Fruit fly (Drosophila melanogaster): ENCODE results near the gene CG43255.

- TF ChIP-seq tj (GFP tag; optimal IDR thresholded peaks at IDR 0.05) (no peak), cnc (optimal IDR thresholded peaks at IDR 0.05) (no peak), bab1 (GFP tag; optimal IDR thresholded peaks at IDR 0.05) (no peak), ovo (GFP tag; optimal IDR thresholded peaks at IDR 0.05) (no peak), CG14711 (tag; optimal IDR thresholded peaks at IDR 0.05) (no peak), CG11617 (GFP tag; optimal IDR thresholded peaks at IDR 0.05) (no peak), CG7101 (tag; optimal IDR thresholded peaks at IDR 0.05) (no peak), CG12768 (GFP tag; optimal IDR thresholded peaks at IDR 0.05) (no peak), Mnt (GFP tag; optimal IDR thresholded peaks at IDR 0.05) (no peak), kay (GFP tag; ENCODE audit: borderline replicate concordance) (no peak), CG1620 (GFP tag; optimal IDR thresholded peaks at IDR 0.05) (no peak), toe (GFP tag; optimal IDR thresholded peaks at IDR 0.05) (no peak), Crg-1 (GFP tag; optimal IDR thresholded peaks at IDR 0.05) (no peak)
These were observed 32.8 kb upstream of the CG43255 start for dm6 chrX:8890974-8891373.
